1 fruit fly cellular context compared by ENCODE assay signal in the genomic region with DNA sequence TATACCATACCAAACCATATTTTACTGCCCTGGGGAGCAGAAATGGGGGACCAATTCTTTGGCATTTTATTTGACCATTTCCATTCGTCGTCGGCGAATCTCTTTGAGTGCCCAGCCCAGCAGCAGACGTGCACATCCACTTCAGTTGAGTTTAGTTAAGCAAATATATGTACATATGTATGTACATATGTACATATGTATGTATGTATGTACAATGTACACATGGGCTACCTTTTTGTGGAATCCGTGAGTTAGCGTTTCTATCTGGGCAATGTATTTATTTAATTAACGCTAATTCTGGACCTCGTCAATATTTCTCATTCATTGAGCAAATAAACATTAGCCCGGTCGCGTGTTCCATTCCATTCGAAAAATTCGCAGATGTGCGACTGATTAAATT.
TF ChIP-seq lines count a peak whose summit lies in the region.

No protein-coding gene starts in this region.

TF ChIP-seq in whole organism, embryonic, 481 proteins besides CTCF, POLR2A, EP300 and RAD21 (continued from another document):
- peak; percentile 61; the same call in 1 of the 3 replicates for TF ChIP-seq gce (GFP tag; IDR thresholded peaks at IDR 0.05; lab: Robert Waterston, UW)
- no peak for TF ChIP-seq seq (GFP tag; IDR thresholded peaks at IDR 0.05; lab: Robert Waterston, UW)
- TF ChIP-seq CG16815 (GFP tag; optimal IDR thresholded peaks at IDR 0.05; lab: Kevin White, UChicago), result no peak
- TF ChIP-seq sens (GFP tag; lab: Kevin White, UChicago), result peak; percentile 73
- TF ChIP-seq CG12769 (tag; optimal IDR thresholded peaks at IDR 0.05; lab: Kevin White, UChicago), result peak; percentile 7
- no peak for TF ChIP-seq CG31441 (GFP tag; IDR thresholded peaks at IDR 0.05; lab: Robert Waterston, UW)
- TF ChIP-seq Awh (GFP tag; IDR thresholded peaks at IDR 0.05; lab: Robert Waterston, UW), result peak; percentile 51; the same call in 1 of the 2 replicates
- 0 out of 3 replicates have a peak, but pooled peaks have one; percentile 20 for TF ChIP-seq Optix (GFP tag; IDR thresholded peaks at IDR 0.05; lab: Robert Waterston, UW)
- peak; percentile 47 for TF ChIP-seq CG1233 (GFP tag; optimal IDR thresholded peaks at IDR 0.05; lab: Kevin White, UChicago)
- TF ChIP-seq CG15601 (tag; optimal IDR thresholded peaks at IDR 0.05; lab: Kevin White, UChicago), result no peak
- peak; percentile 10 for TF ChIP-seq CG7987 (GFP tag; optimal IDR thresholded peaks at IDR 0.05; lab: Kevin White, UChicago)
- peak; percentile 12 for TF ChIP-seq nerfin-1 (tag; optimal IDR thresholded peaks at IDR 0.05; lab: Kevin White, UChicago)
- 0 out of 2 replicates have a peak, but pooled peaks have one; percentile 18 for TF ChIP-seq E2f2 (GFP tag; IDR thresholded peaks at IDR 0.05; lab: Robert Waterston, UW)
- TF ChIP-seq hkb (optimal IDR thresholded peaks at IDR 0.05; lab: Kevin White, UChicago), result no peak
- peak; percentile 56 for TF ChIP-seq hkb (GFP tag; IDR thresholded peaks at IDR 0.05; lab: Robert Waterston, UW)
- peak; percentile 24 for TF ChIP-seq CG17568 (GFP tag; optimal IDR thresholded peaks at IDR 0.05; lab: Kevin White, UChicago)
- peak; percentile 1 for TF ChIP-seq CG2712 (tag; optimal IDR thresholded peaks at IDR 0.05; lab: Kevin White, UChicago)
- peak; percentile 5 for TF ChIP-seq PHDP (tag; optimal IDR thresholded peaks at IDR 0.05; lab: Kevin White, UChicago)
- peak; percentile 34 for TF ChIP-seq CG4328 (GFP tag; optimal IDR thresholded peaks at IDR 0.05; lab: Kevin White, UChicago)
- 0 out of 2 replicates have a peak, but pooled peaks have one; percentile 11 for TF ChIP-seq CG1024 (GFP tag; IDR thresholded peaks at IDR 0.05; lab: Robert Waterston, UW)
- TF ChIP-seq emc (GFP tag; optimal IDR thresholded peaks at IDR 0.05; lab: Kevin White, UChicago), result no peak
- TF ChIP-seq Bdp1 (GFP tag; optimal IDR thresholded peaks at IDR 0.05; lab: Kevin White, UChicago), result peak; percentile 4
- 0 out of 2 replicates have a peak, but pooled peaks have one; percentile 22 for TF ChIP-seq Xrp1 (GFP tag; IDR thresholded peaks at IDR 0.05; lab: Robert Waterston, UW)
- TF ChIP-seq fd64A (GFP tag; optimal IDR thresholded peaks at IDR 0.05; lab: Kevin White, UChicago), result peak; percentile 27
- TF ChIP-seq Kr (GFP tag; optimal IDR thresholded peaks at IDR 0.05; lab: Kevin White, UChicago), result no peak
- peak; percentile 41 for TF ChIP-seq CG3281 (GFP tag; optimal IDR thresholded peaks at IDR 0.05; lab: Kevin White, UChicago)
- TF ChIP-seq CG11247 (GFP tag; IDR thresholded peaks at IDR 0.05; lab: Robert Waterston, UW), result peak; percentile 46
- no peak for TF ChIP-seq Hand (GFP tag; optimal IDR thresholded peaks at IDR 0.05; lab: Kevin White, UChicago)
- TF ChIP-seq CG13296 (GFP tag; optimal IDR thresholded peaks at IDR 0.05; lab: Kevin White, UChicago), result peak; percentile 35
- peak; percentile 13 for TF ChIP-seq CG9727 (GFP tag; optimal IDR thresholded peaks at IDR 0.05; lab: Kevin White, UChicago)
- TF ChIP-seq Fer3 (tag; optimal IDR thresholded peaks at IDR 0.05; lab: Kevin White, UChicago), result peak; percentile 32
- no peak for TF ChIP-seq CG2889 (GFP tag; IDR thresholded peaks at IDR 0.05; lab: Robert Waterston, UW)
- TF ChIP-seq CG10209 (GFP tag; optimal IDR thresholded peaks at IDR 0.05; lab: Kevin White, UChicago), result peak; percentile 35
- no peak for TF ChIP-seq hbn (GFP tag; IDR thresholded peaks at IDR 0.05; lab: Robert Waterston, UW; ENCODE audit: partially characterized antibody)
- TF ChIP-seq Dbx (GFP tag; IDR thresholded peaks at IDR 0.05; lab: Robert Waterston, UW), result 0 out of 3 replicates have a peak, but pooled peaks have one; percentile 41
- TF ChIP-seq CG17385 (GFP tag; optimal IDR thresholded peaks at IDR 0.05; lab: Kevin White, UChicago), result peak; percentile 0
- TF ChIP-seq MTF-1 (GFP tag; optimal IDR thresholded peaks at IDR 0.05; lab: Kevin White, UChicago; ENCODE audit: borderline replicate concordance), result peak; percentile 2
- peak; percentile 8 for TF ChIP-seq sug (tag; optimal IDR thresholded peaks at IDR 0.05; lab: Kevin White, UChicago)
- 0 out of 3 replicates have a peak, but pooled peaks have one; percentile 33 for TF ChIP-seq zfh1 (GFP tag; IDR thresholded peaks at IDR 0.05; lab: Robert Waterston, UW)
- TF ChIP-seq wek (GFP tag; optimal IDR thresholded peaks at IDR 0.05; lab: Kevin White, UChicago), result peak; percentile 20
- 0 out of 3 replicates have a peak, but pooled peaks have one; percentile 16 for TF ChIP-seq ci (GFP tag; IDR thresholded peaks at IDR 0.05; lab: Robert Waterston, UW)
- peak; percentile 26 for TF ChIP-seq Meics (GFP tag; optimal IDR thresholded peaks at IDR 0.05; lab: Kevin White, UChicago)
- TF ChIP-seq CG1647 (GFP tag; optimal IDR thresholded peaks at IDR 0.05; lab: Kevin White, UChicago), result no peak
- peak; percentile 38 for TF ChIP-seq CG17359 (tag; optimal IDR thresholded peaks at IDR 0.05; lab: Kevin White, UChicago)
- peak; percentile 11 for TF ChIP-seq dmrt99B (tag; optimal IDR thresholded peaks at IDR 0.05; lab: Kevin White, UChicago)
- peak; percentile 28; the same call in 1 of the 2 replicates for TF ChIP-seq sob (GFP tag; IDR thresholded peaks at IDR 0.05; lab: Robert Waterston, UW)
- peak; percentile 18 for TF ChIP-seq CG5180 (GFP tag; optimal IDR thresholded peaks at IDR 0.05; lab: Kevin White, UChicago)
TF ChIP-seq in whole organism, embryonic: peak in this region for 68.
